Fruit fly (Drosophila melanogaster) whole organism, prepupa: ENCODE data around the gene CG44000.
A peak's percentile ranks its signal among the peaks of the same experiment; 100 is the strongest.

ENCODE experiments used
- CG10631 ChIP-seq: fragments of 200-800 bp; sonication (Bioruptor generic); optimal IDR thresholded peaks from 2 replicates; lab custom pipeline; 2016; ENCODE audit warnings: missing biosample characterization, missing genetic modification characterization
- CG10669 ChIP-seq: fragments of 200-800 bp; sonication (Bioruptor generic); optimal IDR thresholded peaks from 3 replicates; lab custom pipeline; 2018; ENCODE audit warnings: missing biosample characterization, mild to moderate bottlenecking, missing genetic modification characterization, moderate library complexity
- CG11294 ChIP-seq: fragments of 200-800 bp; sonication (Bioruptor generic); IDR thresholded peaks from 2 replicates; pipeline ENCODE4 v1.3.6; 2022; ENCODE audit warnings: missing biosample characterization, missing genetic modification characterization
- CG11762 ChIP-seq: fragments of 200-800 bp; sonication (Bioruptor generic); optimal IDR thresholded peaks from 3 replicates; lab custom pipeline; 2016; ENCODE audit warnings: missing biosample characterization, missing genetic modification characterization; ENCODE audit not compliant: insufficient read depth
- CG11902 ChIP-seq: fragments of 200-800 bp; sonication (Bioruptor generic); optimal IDR thresholded peaks from 3 replicates; lab custom pipeline; 2016; ENCODE audit warnings: missing biosample characterization, missing genetic modification characterization
- CG15336 ChIP-seq: fragments of 200-800 bp; sonication (Bioruptor generic); IDR thresholded peaks from 2 replicates; pipeline ENCODE4 v1.3.6; 2022; ENCODE audit warnings: missing biosample characterization, missing genetic modification characterization
- CG1621 ChIP-seq: fragments of 200-800 bp; sonication (Bioruptor generic); optimal IDR thresholded peaks from 3 replicates; lab custom pipeline; 2018; ENCODE audit warnings: missing biosample characterization, mild to moderate bottlenecking, missing genetic modification characterization
- CG3032 ChIP-seq: fragments of 200-800 bp; optimal IDR thresholded peaks from 2 replicates; lab custom pipeline; 2019; ENCODE audit warnings: missing biosample characterization, mild to moderate bottlenecking, missing genetic modification characterization, moderate library complexity
- CG32006 ChIP-seq: fragments of 200-800 bp; sonication (Bioruptor generic); optimal IDR thresholded peaks from 3 replicates; lab custom pipeline; 2017; ENCODE audit warnings: missing biosample characterization, mild to moderate bottlenecking, missing genetic modification characterization
- CG34406 ChIP-seq: fragments of 200-800 bp; sonication (Bioruptor generic); optimal IDR thresholded peaks from 3 replicates; lab custom pipeline; 2016; ENCODE audit warnings: missing biosample characterization, missing genetic modification characterization
- CG3919 ChIP-seq: fragments of 200-800 bp; sonication (Bioruptor generic); optimal IDR thresholded peaks from 3 replicates; lab custom pipeline; 2016; ENCODE audit warnings: missing biosample characterization, missing genetic modification characterization
- CG6163 ChIP-seq: fragments of 200-800 bp; sonication (Bioruptor generic); IDR thresholded peaks from 3 replicates; pipeline ENCODE4 v1.3.6; 2022; ENCODE audit warnings: missing biosample characterization, missing genetic modification characterization
- CG6276 ChIP-seq: fragments of 200-800 bp; sonication (Bioruptor generic); optimal IDR thresholded peaks from 2 replicates; lab custom pipeline; 2017; ENCODE audit warnings: missing biosample characterization, mild to moderate bottlenecking, missing genetic modification characterization
- CG6792 ChIP-seq: fragments of 200-800 bp; sonication (Bioruptor generic); optimal IDR thresholded peaks from 3 replicates; lab custom pipeline; 2016; ENCODE audit warnings: missing biosample characterization, missing genetic modification characterization
- CG6808 ChIP-seq: fragments of 200-800 bp; sonication (Bioruptor generic); optimal IDR thresholded peaks from 3 replicates; lab custom pipeline; 2017; ENCODE audit warnings: missing biosample characterization, missing genetic modification characterization, mild to moderate bottlenecking, moderate library complexity, missing genetic modification reagents
- CG8119 ChIP-seq: fragments of 200-800 bp; sonication (Bioruptor generic); IDR thresholded peaks from 3 replicates; pipeline ENCODE4 v1.3.6; 2022; ENCODE audit warnings: missing biosample characterization, missing genetic modification characterization
- CG8319 ChIP-seq: fragments of 200-800 bp; sonication (Bioruptor generic); optimal IDR thresholded peaks from 3 replicates; lab custom pipeline; 2016; ENCODE audit warnings: missing biosample characterization, missing genetic modification characterization
- CG8632 ChIP-seq: fragments of 200-800 bp; sonication (Bioruptor generic); optimal IDR thresholded peaks from 3 replicates; lab custom pipeline; 2016; ENCODE audit warnings: missing biosample characterization, missing genetic modification characterization
- CG9139 ChIP-seq: fragments of 200-800 bp; sonication (Bioruptor generic); optimal IDR thresholded peaks from 3 replicates; lab custom pipeline; 2017; ENCODE audit warnings: missing biosample characterization, mild to moderate bottlenecking, missing genetic modification characterization
- Eip75B ChIP-seq: fragments of 200-800 bp; sonication (Bioruptor generic); optimal IDR thresholded peaks from 3 replicates; lab custom pipeline; 2016; ENCODE audit warnings: missing biosample characterization, missing genetic modification characterization
- Eip78C ChIP-seq: fragments of 200-800 bp; sonication (Bioruptor generic); peaks from one replicate; lab custom pipeline; 2016; ENCODE audit warnings: missing biosample characterization, missing genetic modification characterization
- Ets21C ChIP-seq: fragments of 200-800 bp; sonication (Bioruptor generic); optimal IDR thresholded peaks from 3 replicates; lab custom pipeline; 2016; ENCODE audit warnings: missing biosample characterization, missing genetic modification characterization
- Ets96B ChIP-seq: fragments of 200-800 bp; optimal IDR thresholded peaks from 2 replicates; lab custom pipeline; 2019; ENCODE audit warnings: missing biosample characterization, mild to moderate bottlenecking, missing genetic modification characterization, moderate library complexity
- Gug ChIP-seq: fragments of 200-800 bp; sonication (Bioruptor generic); IDR thresholded peaks from 2 replicates; pipeline ENCODE4 v1.3.6; 2022; ENCODE audit warnings: missing biosample characterization, missing genetic modification characterization
- Hr38 ChIP-seq: sonication (Bioruptor generic); optimal IDR thresholded peaks from 2 replicates; lab custom pipeline; 2016; ENCODE audit warnings: missing biosample characterization, missing genetic modification characterization
- Lpt ChIP-seq: fragments of 200-800 bp; sonication (Bioruptor generic); optimal IDR thresholded peaks from 3 replicates; lab custom pipeline; 2016; ENCODE audit warnings: missing biosample characterization, missing genetic modification characterization
- Smox ChIP-seq: fragments of 200-800 bp; sonication (Bioruptor generic); optimal IDR thresholded peaks from 3 replicates; lab custom pipeline; 2016; ENCODE audit warnings: missing biosample characterization, missing genetic modification characterization
- Sox102F ChIP-seq: fragments of 200-800 bp; sonication (Bioruptor generic); optimal IDR thresholded peaks from 2 replicates; lab custom pipeline; 2016; ENCODE audit warnings: missing biosample characterization, mild to moderate bottlenecking, missing genetic modification characterization
- Sox14 ChIP-seq: fragments of 200-800 bp; sonication (Bioruptor generic); optimal IDR thresholded peaks from 3 replicates; lab custom pipeline; 2016; ENCODE audit warnings: missing biosample characterization, missing genetic modification characterization
- Sox15 ChIP-seq: fragments of 200-800 bp; sonication (Bioruptor generic); optimal IDR thresholded peaks from 3 replicates; lab custom pipeline; 2016; ENCODE audit warnings: missing biosample characterization, missing genetic modification characterization
- cyc ChIP-seq: fragments of 200-800 bp; sonication (Bioruptor generic); optimal IDR thresholded peaks from 3 replicates; lab custom pipeline; 2016; ENCODE audit warnings: missing biosample characterization, missing genetic modification characterization
- dac ChIP-seq: fragments of 200-800 bp; sonication (Bioruptor generic); optimal IDR thresholded peaks from 2 replicates; lab custom pipeline; 2017; ENCODE audit warnings: missing biosample characterization, mild to moderate bottlenecking, missing genetic modification characterization
- esn ChIP-seq: fragments of 200-800 bp; sonication (Bioruptor generic); optimal IDR thresholded peaks from 2 replicates; lab custom pipeline; 2016; ENCODE audit warnings: missing biosample characterization, mild to moderate bottlenecking, missing genetic modification characterization, moderate library complexity
- fd59A ChIP-seq: fragments of 200-800 bp; sonication (Bioruptor generic); optimal IDR thresholded peaks from 2 replicates; lab custom pipeline; 2017; ENCODE audit warnings: missing biosample characterization, mild to moderate bottlenecking, missing genetic modification characterization, missing genetic modification reagents
- fd85E ChIP-seq: fragments of 200-800 bp; sonication (Bioruptor generic); optimal IDR thresholded peaks from 3 replicates; lab custom pipeline; 2016; ENCODE audit warnings: missing biosample characterization, missing genetic modification characterization
- fkh ChIP-seq: fragments of 200-800 bp; sonication (Bioruptor generic); optimal IDR thresholded peaks from 3 replicates; lab custom pipeline; 2017; ENCODE audit warnings: missing biosample characterization, mild to moderate bottlenecking, missing genetic modification characterization, moderate library complexity
- net ChIP-seq: fragments of 200-800 bp; sonication (Bioruptor generic); optimal IDR thresholded peaks from 3 replicates; lab custom pipeline; 2016; ENCODE audit warnings: missing biosample characterization, missing genetic modification characterization
- pdm3 ChIP-seq: fragments of 200-800 bp; sonication (Bioruptor generic); optimal IDR thresholded peaks from 3 replicates; lab custom pipeline; 2016; ENCODE audit warnings: missing biosample characterization, missing genetic modification characterization
- salr ChIP-seq, 2 experiments: fragments of 200-800 bp; sonication (Bioruptor generic); optimal IDR thresholded peaks; 3 replicates each; lab custom pipeline; 2016 to 2018; ENCODE audit warnings: missing biosample characterization in 2 of 2, missing genetic modification characterization in 2 of 2, mild to moderate bottlenecking in 1 of 2
- svp ChIP-seq: fragments of 200-800 bp; sonication (Bioruptor generic); peaks from one replicate; lab custom pipeline; 2016; ENCODE audit warnings: missing biosample characterization, missing genetic modification characterization
- topi ChIP-seq: fragments of 200-800 bp; sonication (Bioruptor generic); optimal IDR thresholded peaks from 3 replicates; lab custom pipeline; 2016; ENCODE audit warnings: missing biosample characterization, missing genetic modification characterization
- vri ChIP-seq: fragments of 200-800 bp; sonication (Bioruptor generic); optimal IDR thresholded peaks from 3 replicates; lab custom pipeline; 2016; ENCODE audit warnings: missing biosample characterization, mild to moderate bottlenecking, missing genetic modification characterization

Gene CG44000

DNA sequence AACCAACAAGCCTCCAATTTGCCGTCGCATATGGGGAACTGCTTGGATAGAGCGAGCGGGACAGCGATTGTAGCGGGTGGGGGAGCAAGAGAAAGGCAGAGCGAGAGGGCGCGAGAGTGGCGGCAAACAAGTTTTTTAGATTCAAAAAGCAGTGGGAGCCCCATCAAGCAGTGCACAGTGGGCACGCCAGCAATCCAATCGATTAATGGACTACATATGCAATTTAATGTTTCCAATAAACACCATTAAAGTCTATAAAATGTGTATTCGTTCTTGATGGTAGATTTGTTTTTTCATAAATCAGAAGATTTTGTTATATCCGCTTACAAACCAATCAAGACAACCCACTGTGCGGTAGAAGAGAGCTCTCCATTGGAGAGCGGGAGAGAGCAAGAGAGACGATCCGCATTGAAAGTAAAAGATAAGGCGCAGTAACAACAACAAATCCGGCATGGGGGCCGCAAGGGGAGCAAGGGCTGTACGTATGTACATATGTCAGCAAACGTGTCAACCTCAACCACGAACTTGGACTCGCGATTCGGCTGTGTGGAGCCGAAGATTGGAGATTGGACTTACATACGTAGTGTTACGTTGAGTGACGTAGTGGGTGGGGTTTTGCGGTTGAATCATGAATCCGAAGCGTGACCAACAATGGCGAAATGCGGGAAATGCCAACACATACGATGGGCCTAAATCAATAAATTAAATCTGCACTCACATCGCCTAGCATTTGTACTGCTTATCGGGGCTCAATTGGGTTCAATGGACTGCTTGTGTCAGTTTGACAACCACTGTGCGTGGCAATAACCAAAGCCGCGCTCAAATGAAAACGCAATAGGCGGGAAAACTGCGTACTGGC lies 45.4 kb upstream of the CG44000 start (continued):
- TF ChIP-seq CG8319 (GFP tag; lab: Kevin White, UChicago) (peak; percentile 98), topi (peak; percentile 99), Ets96B (tag; lab: Kevin White, UChicago) (peak; percentile 99), vri (peak; percentile 98), CG11294 (peak; percentile 99; the same call in 1 of the 2 replicates), Hr38 (GFP tag; lab: Kevin White, UChicago) (peak; percentile 90), CG6276 (peak; percentile 100), esn (peak; percentile 99), CG11902 (GFP tag; lab: Kevin White, UChicago) (peak; percentile 99), Sox14 (GFP tag; lab: Kevin White, UChicago) (peak; percentile 99), salr (GFP tag; optimal IDR thresholded peaks at IDR 0.05; lab: Kevin White, UChicago) (peak; percentile 98 to 99), Smox (GFP tag; lab: Kevin White, UChicago) (peak; percentile 99), CG15336 (GFP tag; lab: Robert Waterston, UW) (peak; percentile 99), CG1621 (peak; percentile 99), fkh (GFP tag; lab: Kevin White, UChicago) (peak; percentile 90), CG6163 (GFP tag; lab: Robert Waterston, UW) (peak; percentile 100), fd85E (GFP tag; lab: Kevin White, UChicago) (peak; percentile 98)

DNA sequence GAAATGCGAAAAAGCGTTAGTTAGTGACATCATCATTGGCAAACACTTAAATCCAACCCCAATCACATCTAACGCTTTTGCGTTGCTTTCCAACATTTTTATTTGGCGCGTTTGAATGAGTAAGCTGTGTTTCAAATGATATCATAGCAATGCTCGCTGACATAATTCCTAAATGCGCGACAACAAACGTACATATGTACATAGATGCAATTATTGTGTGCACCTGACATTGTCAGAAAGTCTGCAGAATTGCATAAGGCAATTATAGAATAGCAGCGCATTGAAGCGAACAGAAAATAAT lies 44.9 kb upstream of the CG44000 start:
- TF ChIP-seq CG8119 (no peak), CG3032 (tag; lab: Kevin White, UChicago) (no peak), fd59A (GFP tag; lab: Kevin White, UChicago) (no peak), Hr38 (GFP tag; lab: Kevin White, UChicago) (no peak), topi (no peak)

- TF ChIP-seq CG9139 (GFP tag; lab: Kevin White, UChicago) (no peak), Eip78C (GFP tag; lab: Kevin White, UChicago) (peak; percentile 19), CG32006 (GFP tag; lab: Kevin White, UChicago) (no peak)
Measured at dm6 chr2L:4998571-4999191, 44.4 kb upstream of the CG44000 start.

DNA sequence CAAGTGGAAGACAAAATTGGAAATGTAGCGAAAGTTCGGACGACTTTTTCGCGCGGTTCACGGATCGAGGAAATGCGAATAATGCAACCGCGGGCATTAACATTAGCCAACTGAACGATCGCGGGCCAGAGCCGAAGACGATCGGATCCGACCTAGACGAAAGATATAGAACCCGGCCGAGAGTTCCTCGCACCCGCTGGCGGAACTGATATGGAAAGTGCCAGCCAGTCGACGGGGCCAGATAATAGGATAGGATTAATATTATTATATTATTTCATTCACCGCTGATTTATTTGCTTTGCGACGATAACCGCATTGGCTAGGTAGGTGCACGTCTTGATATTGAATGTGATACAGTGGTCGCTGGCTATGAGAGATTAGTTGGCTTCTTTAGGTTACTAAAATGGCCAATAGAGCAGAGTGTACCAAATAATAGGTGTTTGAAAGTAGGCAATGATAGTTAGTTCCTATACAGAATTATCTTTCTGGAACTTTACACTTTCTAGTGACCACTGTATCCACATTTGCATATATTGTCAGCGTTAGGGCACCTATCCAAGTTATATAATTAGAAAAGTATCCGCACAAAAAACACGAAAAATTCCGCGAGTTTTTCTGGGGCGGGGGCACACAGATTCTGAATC lies 43.6 kb upstream of the CG44000 start:
- TF ChIP-seq CG6808 (GFP tag; lab: Kevin White, UChicago) = peak; percentile 45
- TF ChIP-seq net = peak; percentile 67
- TF ChIP-seq CG34406 (GFP tag; lab: Kevin White, UChicago) = peak; percentile 47
- peak; percentile 77 for TF ChIP-seq Gug (GFP tag; lab: Robert Waterston, UW)
- peak; percentile 87 for TF ChIP-seq vri
- TF ChIP-seq CG8632 = peak; percentile 63
- peak; percentile 90 for TF ChIP-seq Eip78C (GFP tag; lab: Kevin White, UChicago)
- peak; percentile 74 for TF ChIP-seq CG10631 (GFP tag; lab: Kevin White, UChicago)
- peak; percentile 61 for TF ChIP-seq esn
- TF ChIP-seq Ets96B (tag; lab: Kevin White, UChicago) = peak; percentile 68
- TF ChIP-seq cyc (GFP tag; lab: Kevin White, UChicago) = peak; percentile 68
- TF ChIP-seq Sox15 (GFP tag; lab: Kevin White, UChicago) = peak; percentile 54
- TF ChIP-seq CG8319 (GFP tag; lab: Kevin White, UChicago) = peak; percentile 22
- peak; percentile 46 for TF ChIP-seq dac
- peak; percentile 80 for TF ChIP-seq svp
- TF ChIP-seq CG3919 (GFP tag; lab: Kevin White, UChicago) = peak; percentile 77
- TF ChIP-seq Hr38 (GFP tag; lab: Kevin White, UChicago) = no peak
- TF ChIP-seq CG6792 (GFP tag; lab: Kevin White, UChicago) = peak; percentile 34
- TF ChIP-seq CG15336 (GFP tag; lab: Robert Waterston, UW) = peak; percentile 76; the same call in 1 of the 2 replicates
- TF ChIP-seq CG10669 = peak; percentile 51
- TF ChIP-seq CG6163 (GFP tag; lab: Robert Waterston, UW) = peak; percentile 91
- peak; percentile 52 for TF ChIP-seq CG11762
- TF ChIP-seq Smox (GFP tag; lab: Kevin White, UChicago) = peak; percentile 57
- TF ChIP-seq pdm3 (GFP tag; lab: Kevin White, UChicago) = peak; percentile 76
- peak; percentile 68 for TF ChIP-seq Eip75B (GFP tag; lab: Kevin White, UChicago)
- peak; percentile 55 for TF ChIP-seq Ets21C
- peak; percentile 60 for TF ChIP-seq Lpt (GFP tag; lab: Kevin White, UChicago)
- TF ChIP-seq Sox102F (GFP tag; lab: Kevin White, UChicago) = peak; percentile 59
